Worm (Caenorhabditis elegans) whole organism, L2 larva: ENCODE measurements around the gene smf-3.

Experiments
- C34F6.9 ChIP-seq: fragments of 150-350 bp; optimal IDR thresholded peaks from 2 replicates; lab custom pipeline; 2014; ENCODE audit warnings: missing biosample characterization, missing genetic modification characterization
- F13H6.1 ChIP-seq: sonication (generic microtip); optimal IDR thresholded peaks from 2 replicates; lab custom pipeline; 2016; ENCODE audit warnings: missing genetic modification characterization, missing compliant biosample characterization
- R02D3.7 ChIP-seq: fragments of 150-350 bp; optimal IDR thresholded peaks from 2 replicates; lab custom pipeline; 2014; ENCODE audit warnings: missing biosample characterization, missing genetic modification characterization
- Y55F3AM.14 ChIP-seq: fragments of 200-800 bp; sonication (Bioruptor generic); optimal IDR thresholded peaks from 2 replicates; lab custom pipeline; 2018; ENCODE audit warnings: mild to moderate bottlenecking, missing genetic modification characterization, missing compliant biosample characterization
- ZK546.5 ChIP-seq: sonication (generic microtip); optimal IDR thresholded peaks from 2 replicates; lab custom pipeline; 2017; ENCODE audit warnings: missing biosample characterization, missing genetic modification characterization
- alr-1 ChIP-seq: fragments of 150-350 bp; optimal IDR thresholded peaks from 2 replicates; lab custom pipeline; 2014; ENCODE audit warnings: missing biosample characterization, missing genetic modification characterization
- aly-2 ChIP-seq: fragments of 150-350 bp; optimal IDR thresholded peaks from 2 replicates; lab custom pipeline; 2014; ENCODE audit warnings: missing biosample characterization, missing genetic modification characterization
- ama-1 ChIP-seq: fragments of 150-350 bp; optimal IDR thresholded peaks from 2 replicates; lab custom pipeline; 2018; ENCODE audit warnings: inconsistent platforms
- blmp-1 ChIP-seq: sonication (generic microtip); optimal IDR thresholded peaks from 2 replicates; lab custom pipeline; 2017; ENCODE audit warnings: missing genetic modification characterization, mild to moderate bottlenecking, missing compliant biosample characterization, antibody characterized with exemption, moderate library complexity; ENCODE audit not compliant: insufficient read depth
- ceh-82 ChIP-seq: fragments of 150-350 bp; optimal IDR thresholded peaks from 2 replicates; lab custom pipeline; 2014; ENCODE audit warnings: missing biosample characterization, missing genetic modification characterization
- crh-2 ChIP-seq: sonication (generic microtip); optimal IDR thresholded peaks from 2 replicates; lab custom pipeline; 2017; ENCODE audit warnings: missing biosample characterization, missing genetic modification characterization
- dmd-4 ChIP-seq: sonication (generic microtip); optimal IDR thresholded peaks from 2 replicates; lab custom pipeline; 2017; ENCODE audit warnings: missing biosample characterization, missing genetic modification characterization
- egl-27 ChIP-seq: sonication (generic microtip); optimal IDR thresholded peaks from 3 replicates; lab custom pipeline; 2017; ENCODE audit warnings: missing biosample characterization, missing genetic modification reagents, missing genetic modification characterization
- elt-1 ChIP-seq: fragments of 150-350 bp; optimal IDR thresholded peaks from 2 replicates; lab custom pipeline; 2014; ENCODE audit warnings: missing biosample characterization, missing genetic modification characterization
- elt-3 ChIP-seq: sonication (generic microtip); optimal IDR thresholded peaks from 2 replicates; lab custom pipeline; 2017; ENCODE audit warnings: missing biosample characterization, missing genetic modification characterization
- fos-1 ChIP-seq: fragments of 150-350 bp; optimal IDR thresholded peaks from 2 replicates; lab custom pipeline; 2014; ENCODE audit warnings: missing biosample characterization, missing genetic modification characterization
- gmeb-1 ChIP-seq: fragments of 150-350 bp; optimal IDR thresholded peaks from 2 replicates; lab custom pipeline; 2014; ENCODE audit warnings: missing biosample characterization, missing genetic modification characterization
- lin-11 ChIP-seq: fragments of 150-350 bp; sonication (generic microtip); optimal IDR thresholded peaks from 2 replicates; lab custom pipeline; 2014; ENCODE audit warnings: missing biosample characterization, missing genetic modification characterization, inconsistent platforms, mixed read lengths
- lin-13 ChIP-seq: fragments of 150-350 bp; optimal IDR thresholded peaks from 2 replicates; lab custom pipeline; 2014; ENCODE audit warnings: missing biosample characterization, missing genetic modification reagents, missing genetic modification characterization
- lin-39 ChIP-seq: fragments of 150-350 bp; optimal IDR thresholded peaks from 2 replicates; lab custom pipeline; 2014; ENCODE audit warnings: missing biosample characterization, missing genetic modification reagents, missing genetic modification characterization
- lsy-2 ChIP-seq, 2 experiments: fragments of 150-350 bp in 1 of 2; sonication (generic microtip) in 1 of 2; optimal IDR thresholded peaks; 2 replicates each; lab custom pipeline; 2014 to 2017; ENCODE audit warnings: missing biosample characterization in 2 of 2, missing genetic modification characterization in 2 of 2
- mab-5 ChIP-seq: fragments of 150-350 bp; optimal IDR thresholded peaks from 2 replicates; lab custom pipeline; 2014; ENCODE audit warnings: missing biosample characterization, missing genetic modification characterization
- mbf-1 ChIP-seq: sonication (generic microtip); optimal IDR thresholded peaks from 2 replicates; lab custom pipeline; 2017; ENCODE audit warnings: missing biosample characterization, missing genetic modification characterization
- mdl-1 ChIP-seq, 2 experiments: fragments of 150-350 bp in 1 of 2; sonication (generic microtip) in 1 of 2; optimal IDR thresholded peaks; 2 replicates each; lab custom pipeline; 2017; ENCODE audit warnings: missing biosample characterization in 2 of 2, missing genetic modification characterization in 2 of 2
- nhr-10 ChIP-seq: sonication (generic microtip); optimal IDR thresholded peaks from 2 replicates; lab custom pipeline; 2017; ENCODE audit warnings: missing biosample characterization, missing genetic modification characterization
- nhr-11 ChIP-seq: fragments of 150-350 bp; optimal IDR thresholded peaks from 2 replicates; lab custom pipeline; 2014; ENCODE audit warnings: missing biosample characterization, missing genetic modification characterization
- nhr-12 ChIP-seq: fragments of 150-350 bp; optimal IDR thresholded peaks from 2 replicates; lab custom pipeline; 2014; ENCODE audit warnings: missing biosample characterization, missing genetic modification characterization
- nhr-129 ChIP-seq: fragments of 150-350 bp; optimal IDR thresholded peaks from 2 replicates; lab custom pipeline; 2014; ENCODE audit warnings: missing biosample characterization, missing genetic modification characterization
- nhr-21 ChIP-seq: fragments of 150-350 bp; optimal IDR thresholded peaks from 2 replicates; lab custom pipeline; 2014; ENCODE audit warnings: missing biosample characterization, missing genetic modification characterization
- nhr-23 ChIP-seq: fragments of 150-350 bp; optimal IDR thresholded peaks from 2 replicates; lab custom pipeline; 2014; ENCODE audit warnings: missing biosample characterization, missing genetic modification reagents, missing genetic modification characterization
- nhr-237 ChIP-seq: fragments of 150-350 bp; optimal IDR thresholded peaks from 2 replicates; lab custom pipeline; 2014; ENCODE audit warnings: missing biosample characterization, missing genetic modification characterization
- nhr-25 ChIP-seq: fragments of 150-350 bp; sonication (generic microtip); optimal IDR thresholded peaks from 3 replicates; lab custom pipeline; 2014; ENCODE audit warnings: missing biosample characterization, missing genetic modification characterization
- nhr-6 ChIP-seq: fragments of 150-350 bp; optimal IDR thresholded peaks from 2 replicates; lab custom pipeline; 2014; ENCODE audit warnings: missing biosample characterization, missing genetic modification characterization
- nhr-77 ChIP-seq: fragments of 150-350 bp; optimal IDR thresholded peaks from 2 replicates; lab custom pipeline; 2014; ENCODE audit warnings: missing biosample characterization, missing genetic modification characterization
- peb-1 ChIP-seq: fragments of 150-350 bp; optimal IDR thresholded peaks from 2 replicates; lab custom pipeline; 2014; ENCODE audit warnings: missing biosample characterization, missing genetic modification characterization
- sem-4 ChIP-seq: fragments of 150-350 bp; optimal IDR thresholded peaks from 2 replicates; lab custom pipeline; 2014; ENCODE audit warnings: missing biosample characterization, missing genetic modification reagents, missing genetic modification characterization
- skn-1 ChIP-seq: sonication (generic microtip); optimal IDR thresholded peaks from 2 replicates; lab custom pipeline; 2017; ENCODE audit warnings: missing biosample characterization, missing genetic modification characterization
- sma-3 ChIP-seq: sonication (generic microtip); optimal IDR thresholded peaks from 2 replicates; lab custom pipeline; 2016; ENCODE audit warnings: missing genetic modification reagents, missing genetic modification characterization, missing compliant biosample characterization
- sma-9 ChIP-seq, 2 experiments: fragments of 150-350 bp in 1 of 2; sonication (generic microtip) in 1 of 2; optimal IDR thresholded peaks; 2 replicates each; lab custom pipeline; 2014 to 2016; ENCODE audit warnings: missing genetic modification characterization in 2 of 2, mild to moderate bottlenecking in 1 of 2, missing biosample characterization in 1 of 2, missing compliant biosample characterization in 1 of 2, missing genetic modification reagents in 1 of 2, moderate library complexity in 1 of 2
- snpc-4 ChIP-seq: fragments of 150-350 bp; optimal IDR thresholded peaks from 2 replicates; lab custom pipeline; 2014; ENCODE audit warnings: missing biosample characterization, missing genetic modification characterization
- unc-39 ChIP-seq: fragments of 150-350 bp; optimal IDR thresholded peaks from 2 replicates; lab custom pipeline; 2014; ENCODE audit warnings: missing biosample characterization, missing genetic modification characterization
- unc-55 ChIP-seq: fragments of 150-350 bp; sonication (generic microtip); optimal IDR thresholded peaks from 3 replicates; lab custom pipeline; 2014; ENCODE audit warnings: missing biosample characterization, missing genetic modification reagents, missing genetic modification characterization
- unc-62 ChIP-seq: fragments of 150-350 bp; optimal IDR thresholded peaks from 2 replicates; lab custom pipeline; 2014; ENCODE audit warnings: missing biosample characterization, missing genetic modification reagents, missing genetic modification characterization
- zag-1 ChIP-seq: fragments of 150-350 bp; optimal IDR thresholded peaks from 2 replicates; lab custom pipeline; 2014; ENCODE audit warnings: missing biosample characterization, missing genetic modification characterization
- ztf-1 ChIP-seq: fragments of 200-800 bp; sonication (Bioruptor generic); conservative IDR thresholded peaks from 2 replicates; pipeline ENCODE4 v1.3.6; 2022; ENCODE audit warnings: missing genetic modification characterization, missing compliant biosample characterization
- ztf-11 ChIP-seq: sonication (generic microtip); optimal IDR thresholded peaks from 2 replicates; lab custom pipeline; 2017; ENCODE audit warnings: missing biosample characterization, missing genetic modification characterization
- ztf-4 ChIP-seq: fragments of 150-350 bp; optimal IDR thresholded peaks from 2 replicates; lab custom pipeline; 2014; ENCODE audit warnings: missing biosample characterization, missing genetic modification characterization

The smf-3 gene

ce11 chrIV:2601988-2602861 is 16.4 kb upstream of the smf-3 start:
- TF ChIP-seq sma-9 (GFP tag; optimal IDR thresholded peaks at IDR 0.05; lab: Kevin White, UChicago) (peak; percentile 99), sma-9 (tag; optimal IDR thresholded peaks at IDR 0.05; lab: Kevin White, UChicago) (no peak), skn-1 (tag; lab: Kevin White, UChicago) (peak; percentile 62), nhr-11 (no peak), snpc-4 (tag; lab: Kevin White, UChicago) (peak; percentile 81), R02D3.7 (tag; lab: Kevin White, UChicago) (peak; percentile 29), ztf-11 (tag; lab: Kevin White, UChicago) (no peak), unc-62 (GFP tag; lab: Kevin White, UChicago) (peak; percentile 86), crh-2 (tag; lab: Kevin White, UChicago) (peak; percentile 98), alr-1 (tag; lab: Kevin White, UChicago) (no peak), ZK546.5 (tag; lab: Kevin White, UChicago) (no peak), blmp-1 (tag; lab: Kevin White, UChicago) (peak; percentile 83), nhr-237 (tag; lab: Kevin White, UChicago) (no peak), lin-39 (tag; lab: Kevin White, UChicago) (no peak), mdl-1 (tag; optimal IDR thresholded peaks at IDR 0.05; lab: Kevin White, UChicago) (peak; percentile 81 to 95), elt-1 (tag; lab: Kevin White, UChicago) (no peak), nhr-129 (tag; lab: Kevin White, UChicago) (peak; percentile 99), ama-1 (lab: Kevin White, UChicago) (peak; percentile 90), ztf-1 (no peak), C34F6.9 (tag; lab: Kevin White, UChicago) (peak; percentile 99), sem-4 (tag; lab: Kevin White, UChicago) (peak; percentile 93), aly-2 (no peak), egl-27 (tag; lab: Kevin White, UChicago) (peak; percentile 96), F13H6.1 (tag; lab: Kevin White, UChicago) (peak; percentile 95), dmd-4 (tag; lab: Kevin White, UChicago) (no peak), nhr-10 (tag; lab: Kevin White, UChicago) (peak; percentile 88), gmeb-1 (tag; lab: Kevin White, UChicago) (peak; percentile 95), nhr-6 (tag; lab: Kevin White, UChicago) (peak; percentile 96), unc-39 (tag; lab: Kevin White, UChicago) (no peak), peb-1 (tag; lab: Kevin White, UChicago) (no peak), zag-1 (tag; lab: Kevin White, UChicago) (peak; percentile 14), ztf-4 (peak; percentile 98), nhr-23 (tag; lab: Kevin White, UChicago) (no peak), Y55F3AM.14 (GFP tag; lab: Kevin White, UChicago) (peak; percentile 87), nhr-21 (tag; lab: Kevin White, UChicago) (peak; percentile 99), nhr-25 (tag; lab: Kevin White, UChicago) (peak; percentile 99), nhr-12 (tag; lab: Kevin White, UChicago) (peak; percentile 42), lsy-2 (tag; optimal IDR thresholded peaks at IDR 0.05; lab: Kevin White, UChicago) (peak; percentile 85 to 96), mab-5 (peak; percentile 84), fos-1 (peak; percentile 96), lin-13 (peak; percentile 91), elt-3 (tag; lab: Kevin White, UChicago) (no peak), sma-3 (GFP tag; lab: Kevin White, UChicago) (peak; percentile 99), lin-11 (tag; lab: Kevin White, UChicago) (peak; percentile 95), nhr-77 (tag; lab: Kevin White, UChicago) (peak; percentile 37), mbf-1 (tag; lab: Kevin White, UChicago) (no peak), ceh-82 (tag; lab: Kevin White, UChicago) (peak; percentile 29), unc-55 (peak; percentile 79)
